Worm (Caenorhabditis elegans): ENCODE measurements around the gene rps-24.

- TF ChIP-seq ref-1 (GFP tag; conservative IDR thresholded peaks at IDR 0.05) (no peak), tab-1 (GFP tag; IDR thresholded peaks at IDR 0.05) (no peak), med-1 (GFP tag; optimal IDR thresholded peaks at IDR 0.05; ENCODE audit: insufficient read depth) (no peak)
Observed at ce11 chrIV:427100-427908, 41.6 kb downstream of the rps-24 start.
